Worm (Caenorhabditis elegans) whole organism, midembryonic: ENCODE results near the gene pqn-62.

Source experiments
- T22C8.4 ChIP-seq: fragments of 200-800 bp; sonication (Bioruptor generic); IDR thresholded peaks from 2 replicates; pipeline ENCODE4 v1.3.6; 2022; ENCODE audit warnings: missing genetic modification characterization, missing compliant biosample characterization
- cog-1 ChIP-seq: sonication (generic microtip); optimal IDR thresholded peaks from 2 replicates; lab custom pipeline; 2016; ENCODE audit warnings: missing genetic modification characterization, missing compliant biosample characterization
- flt-1 ChIP-seq: fragments of 200-800 bp; sonication (Bioruptor generic); IDR thresholded peaks from 2 replicates; pipeline ENCODE4 v1.3.6; 2022; ENCODE audit warnings: missing genetic modification characterization, missing compliant biosample characterization
- tab-1 ChIP-seq: fragments of 200-800 bp; sonication (Bioruptor generic); IDR thresholded peaks from 2 replicates; pipeline ENCODE4 v1.3.6; 2022; ENCODE audit warnings: missing genetic modification characterization, missing compliant biosample characterization
- ztf-23 ChIP-seq: fragments of 200-800 bp; sonication (Bioruptor generic); IDR thresholded peaks from 2 replicates; pipeline ENCODE4 v1.3.6; 2022; ENCODE audit warnings: missing genetic modification reagents, missing genetic modification characterization, missing compliant biosample characterization
- ztf-29 ChIP-seq: fragments of 200-800 bp; sonication (Bioruptor generic); IDR thresholded peaks from 2 replicates; pipeline ENCODE4 v1.3.6; 2022; ENCODE audit warnings: missing genetic modification reagents, missing genetic modification characterization, missing compliant biosample characterization

- TF ChIP-seq T22C8.4 (GFP tag; lab: Robert Waterston, UW) (no peak), ztf-23 (GFP tag; lab: Robert Waterston, UW) (no peak), tab-1 (no peak), cog-1 (tag; lab: Kevin White, UChicago) (no peak), flt-1 (GFP tag; lab: Robert Waterston, UW) (no peak), ztf-29 (GFP tag; lab: Robert Waterston, UW) (no peak)
These were observed 33.2 kb upstream of the pqn-62 start, which contains the start of gene EGAP5.1 for ce11 chrX:5162755-5163154.
